Fruit fly (Drosophila melanogaster): Measurements from ENCODE around the gene Saf-B.

Saf-B gene

DNA sequence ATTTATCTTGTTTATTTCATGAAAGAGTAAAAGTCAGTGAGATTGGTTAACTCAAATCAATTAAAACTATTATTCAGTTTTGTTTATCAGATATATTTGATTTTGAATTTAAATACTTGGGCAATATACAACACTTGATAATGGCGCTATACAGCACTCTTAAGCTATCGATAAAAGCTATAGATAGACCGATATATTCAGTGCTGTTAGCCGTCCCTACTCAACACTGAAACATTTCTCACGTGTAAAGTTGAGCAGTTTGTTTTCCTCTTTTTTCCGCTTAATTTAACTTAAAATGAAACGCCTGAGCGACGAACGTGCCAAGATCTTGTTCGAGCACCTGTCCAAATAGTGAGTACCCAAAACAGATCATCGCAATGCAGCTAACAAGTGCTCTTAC is 33.2 kb downstream of the Saf-B start, which contains the start of gene CG7006 (continued):
- TF ChIP-seq CG17802 (tag; optimal IDR thresholded peaks at IDR 0.05): peak; percentile 36
- peak; percentile 66 for TF ChIP-seq CG11085 (GFP tag; IDR thresholded peaks at IDR 0.05)
- TF ChIP-seq Dip3 (GFP tag; optimal IDR thresholded peaks at IDR 0.05): peak; percentile 75
- peak; percentile 50 for TF ChIP-seq eyg (GFP tag; optimal IDR thresholded peaks at IDR 0.05)
- no peak for TF ChIP-seq CG3838 (GFP tag; optimal IDR thresholded peaks at IDR 0.05)
- peak; percentile 87 for TF ChIP-seq CG12769 (tag; optimal IDR thresholded peaks at IDR 0.05)
- TF ChIP-seq CrebB (tag; optimal IDR thresholded peaks at IDR 0.05): peak; percentile 2
- no peak for TF ChIP-seq Lpt (GFP tag; optimal IDR thresholded peaks at IDR 0.05)
- peak; percentile 75 for TF ChIP-seq CHES-1-like (GFP tag; optimal IDR thresholded peaks at IDR 0.05)
- TF ChIP-seq Xbp1 (GFP tag; optimal IDR thresholded peaks at IDR 0.05): peak; percentile 84
- peak; percentile 88 for TF ChIP-seq vvl (GFP tag; IDR thresholded peaks at IDR 0.05)
- TF ChIP-seq CG2875 (GFP tag; optimal IDR thresholded peaks at IDR 0.05): no peak
- peak; percentile 95 for TF ChIP-seq stwl (tag; optimal IDR thresholded peaks at IDR 0.05)
- peak; percentile 61 for TF ChIP-seq CG42726 (GFP tag; IDR thresholded peaks at IDR 0.05; ENCODE audit: partially characterized antibody)
- TF ChIP-seq CG4282 (GFP tag; optimal IDR thresholded peaks at IDR 0.05): peak; percentile 71
- TF ChIP-seq chinmo (GFP tag; IDR thresholded peaks at IDR 0.05; ENCODE audit: partially characterized antibody): no peak; the same call in 3 of the 4 replicates
- TF ChIP-seq BtbVII (GFP tag; optimal IDR thresholded peaks at IDR 0.05): no peak
- no peak for TF ChIP-seq CG1529 (GFP tag; optimal IDR thresholded peaks at IDR 0.05)
- TF ChIP-seq toy (GFP tag; IDR thresholded peaks at IDR 0.05): no peak
- TF ChIP-seq CG14710 (tag; optimal IDR thresholded peaks at IDR 0.05): peak; percentile 61
- no peak for TF ChIP-seq pfk (GFP tag; optimal IDR thresholded peaks at IDR 0.05)
- TF ChIP-seq pho (GFP tag; optimal IDR thresholded peaks at IDR 0.05): peak; percentile 84
- TF ChIP-seq Lhr (GFP tag; optimal IDR thresholded peaks at IDR 0.05): peak; percentile 21
- TF ChIP-seq Dbx (GFP tag; IDR thresholded peaks at IDR 0.05): peak; percentile 90
- no peak for TF ChIP-seq CG6854 (GFP tag; optimal IDR thresholded peaks at IDR 0.05)
- TF ChIP-seq CG14667 (GFP tag; IDR thresholded peaks at IDR 0.05): no peak
- no peak for TF ChIP-seq Hand (GFP tag; optimal IDR thresholded peaks at IDR 0.05)
- TF ChIP-seq fd3F (GFP tag; optimal IDR thresholded peaks at IDR 0.05): no peak
- peak; percentile 41; the same call in 2 of the 3 replicates for TF ChIP-seq CG14050 (GFP tag; IDR thresholded peaks at IDR 0.05)
- peak; percentile 91 for TF ChIP-seq Dref (GFP tag; IDR thresholded peaks at IDR 0.05)
- TF ChIP-seq CG15269 (tag; optimal IDR thresholded peaks at IDR 0.05): no peak
- peak; percentile 15 for TF ChIP-seq p53 (GFP tag; optimal IDR thresholded peaks at IDR 0.05)
- TF ChIP-seq CG10565 (GFP tag; optimal IDR thresholded peaks at IDR 0.05): no peak
- TF ChIP-seq shn (GFP tag; optimal IDR thresholded peaks at IDR 0.05): peak; percentile 82
- TF ChIP-seq CG15514 (GFP tag; optimal IDR thresholded peaks at IDR 0.05): peak; percentile 62
- TF ChIP-seq twi (tag; optimal IDR thresholded peaks at IDR 0.05): no peak
- peak; percentile 65 to 78 for TF ChIP-seq Pdp1 (GFP tag; optimal IDR thresholded peaks at IDR 0.05)
- TF ChIP-seq unc-4 (GFP tag; IDR thresholded peaks at IDR 0.05; ENCODE audit: partially characterized antibody): peak; percentile 73
- peak; percentile 77 for TF ChIP-seq hbn (GFP tag; IDR thresholded peaks at IDR 0.05; ENCODE audit: partially characterized antibody)
- peak; percentile 52 for TF ChIP-seq ttk (GFP tag; IDR thresholded peaks at IDR 0.05)
- TF ChIP-seq Fer3 (tag; optimal IDR thresholded peaks at IDR 0.05): peak; percentile 68
- no peak for TF ChIP-seq Hr39 (optimal IDR thresholded peaks at IDR 0.05)
- peak; percentile 87 for TF ChIP-seq gro (GFP tag; optimal IDR thresholded peaks at IDR 0.05)
- no peak for TF ChIP-seq bowl (GFP tag; IDR thresholded peaks at IDR 0.05)
- no peak for TF ChIP-seq pan (optimal IDR thresholded peaks at IDR 0.05)
- peak in 1 of 2 experiments; percentile 60 for TF ChIP-seq pan (GFP tag; optimal IDR thresholded peaks at IDR 0.05 in 1 of 2, IDR thresholded peaks at IDR 0.05 in 1 of 2)
- TF ChIP-seq Ada2b (GFP tag; IDR thresholded peaks at IDR 0.05): no peak
- TF ChIP-seq NC2β (GFP tag; optimal IDR thresholded peaks at IDR 0.05): peak; percentile 80
- TF ChIP-seq CG17568 (GFP tag; optimal IDR thresholded peaks at IDR 0.05): no peak
- TF ChIP-seq Sox102F (GFP tag; optimal IDR thresholded peaks at IDR 0.05): no peak
- TF ChIP-seq gt (GFP tag; IDR thresholded peaks at IDR 0.05): no peak; the same call in 1 of the 2 replicates

All from whole organism, embryonic.